Fruit fly (Drosophila melanogaster) whole organism, embryonic: ENCODE measurements around the gene kibra.
A peak's percentile ranks its signal among the peaks of the same experiment; 100 is the strongest.

Source experiments
- Adf1 ChIP-seq: fragments of 200-800 bp; sonication (Bioruptor generic); IDR thresholded peaks from 2 replicates; pipeline ENCODE4 v1.3.6; 2022; ENCODE audit warnings: missing biosample characterization, missing genetic modification characterization
- Antp ChIP-seq: fragments of 200-800 bp; sonication (Bioruptor generic); optimal IDR thresholded peaks from 3 replicates; lab custom pipeline; 2016; ENCODE audit warnings: missing biosample characterization, missing genetic modification characterization
- CG2199 ChIP-seq: fragments of 200-800 bp; sonication (Bioruptor generic); IDR thresholded peaks from 3 replicates; pipeline ENCODE4 v1.3.6; 2022; ENCODE audit warnings: missing biosample characterization, missing genetic modification characterization
- Chrac-16 ChIP-seq: fragments of 200-800 bp; sonication (Bioruptor generic); optimal IDR thresholded peaks from 3 replicates; lab custom pipeline; 2016; ENCODE audit warnings: missing biosample characterization, missing genetic modification characterization
- HmgZ ChIP-seq: fragments of 200-800 bp; sonication (Bioruptor generic); optimal IDR thresholded peaks from 2 replicates; lab custom pipeline; 2018; ENCODE audit warnings: missing biosample characterization, mild to moderate bottlenecking, missing genetic modification characterization
- Side ChIP-seq: fragments of 200-800 bp; sonication (Bioruptor generic); optimal IDR thresholded peaks from 2 replicates; lab custom pipeline; 2016; ENCODE audit warnings: missing biosample characterization, missing genetic modification characterization
- YL-1 ChIP-seq: fragments of 200-800 bp; sonication (Bioruptor generic); optimal IDR thresholded peaks from 3 replicates; lab custom pipeline; 2017; ENCODE audit warnings: missing biosample characterization, mild to moderate bottlenecking, missing genetic modification characterization
- fd64A ChIP-seq: fragments of 200-800 bp; sonication (Bioruptor generic); optimal IDR thresholded peaks from 3 replicates; lab custom pipeline; 2018; ENCODE audit warnings: missing biosample characterization, mild to moderate bottlenecking, missing genetic modification characterization
- onecut ChIP-seq: fragments of 200-800 bp; sonication (Bioruptor generic); IDR thresholded peaks from 2 replicates; pipeline ENCODE4 v1.3.6; 2022; ENCODE audit warnings: missing biosample characterization, missing genetic modification characterization
- org-1 ChIP-seq: fragments of 200-800 bp; sonication (Bioruptor generic); optimal IDR thresholded peaks from 2 replicates; lab custom pipeline; 2017; ENCODE audit warnings: missing biosample characterization, missing genetic modification characterization
- otp ChIP-seq: fragments of 200-800 bp; sonication (Bioruptor generic); IDR thresholded peaks from 3 replicates; pipeline ENCODE4, ENCODE4 v1.3.6; 2022; ENCODE audit warnings: missing biosample characterization, missing genetic modification characterization

DNA sequence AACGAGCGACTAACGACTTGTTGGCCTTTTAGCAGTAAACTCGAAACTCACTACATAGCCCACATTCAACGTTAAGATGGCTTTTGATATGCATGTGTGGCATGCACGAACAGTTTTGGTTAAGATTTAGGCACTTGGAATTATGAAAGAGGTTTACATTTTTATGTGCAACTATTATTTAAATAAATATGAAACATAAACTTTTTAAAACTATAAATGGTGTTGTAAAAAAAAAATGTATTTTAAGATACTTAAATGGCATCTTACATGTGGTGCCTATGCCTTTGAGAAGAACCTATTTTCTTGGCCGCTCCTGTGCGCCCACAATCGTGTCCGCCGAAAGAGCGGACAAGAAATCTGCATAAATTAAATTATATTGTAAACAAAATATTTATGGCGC lies 17.7 kb downstream of the kibra start:
- TF ChIP-seq onecut (GFP tag; lab: Robert Waterston, UW) (no peak), Side (no peak), YL-1 (GFP tag; lab: Kevin White, UChicago) (no peak), Chrac-16 (GFP tag; lab: Kevin White, UChicago) (no peak), otp (GFP tag; lab: Robert Waterston, UW) (no peak), CG2199 (GFP tag; lab: Robert Waterston, UW) (no peak), HmgZ (tag; lab: Kevin White, UChicago) (no peak), Adf1 (GFP tag; lab: Robert Waterston, UW) (0 out of 2 replicates have a peak, but pooled peaks have one; percentile 7), org-1 (GFP tag; lab: Kevin White, UChicago) (no peak), fd64A (GFP tag; lab: Kevin White, UChicago) (no peak), Antp (no peak)
